Worm (Caenorhabditis elegans) whole organism, early embryonic: ENCODE measurements around the gene C50C3.1.
A peak's percentile ranks its signal among the peaks of the same experiment; 100 is the strongest.

Experiments
- B0310.2 ChIP-seq: sonication (generic microtip); optimal IDR thresholded peaks from 2 replicates; lab custom pipeline; 2016; ENCODE audit warnings: mild to moderate bottlenecking, missing genetic modification characterization, missing compliant biosample characterization
- F13C5.2 ChIP-seq: sonication (generic microtip); optimal IDR thresholded peaks from 2 replicates; lab custom pipeline; 2017; ENCODE audit warnings: mild to moderate bottlenecking, missing genetic modification characterization, inconsistent platforms, missing compliant biosample characterization
- aly-1 ChIP-seq: sonication (generic microtip); optimal IDR thresholded peaks from 2 replicates; lab custom pipeline; 2016; ENCODE audit warnings: missing genetic modification characterization, missing compliant biosample characterization
- ama-1 ChIP-seq: fragments of 150-350 bp; optimal IDR thresholded peaks from 2 replicates; lab custom pipeline; 2014
- ceh-13 ChIP-seq: fragments of 200-800 bp; sonication (Bioruptor generic); optimal IDR thresholded peaks from 2 replicates; lab custom pipeline; 2018; ENCODE audit warnings: mild to moderate bottlenecking, missing genetic modification characterization, missing compliant biosample characterization
- ceh-36 ChIP-seq: sonication (generic microtip); optimal IDR thresholded peaks from 2 replicates; lab custom pipeline; 2016; ENCODE audit warnings: missing genetic modification characterization, inconsistent platforms, missing compliant biosample characterization
- ets-7 ChIP-seq: sonication (generic microtip); optimal IDR thresholded peaks from 2 replicates; lab custom pipeline; 2016; ENCODE audit warnings: missing genotype, missing genetic modification characterization, missing compliant biosample characterization
- flt-1 ChIP-seq: fragments of 200-800 bp; sonication (Bioruptor generic); IDR thresholded peaks from 2 replicates; pipeline ENCODE4 v1.3.6; 2022; ENCODE audit warnings: missing genetic modification characterization, missing compliant biosample characterization
- hmbx-1 ChIP-seq: sonication (generic microtip); optimal IDR thresholded peaks from 2 replicates; lab custom pipeline; 2016; ENCODE audit warnings: mild to moderate bottlenecking, missing genetic modification characterization, missing compliant biosample characterization
- hmg-4 ChIP-seq: fragments of 200-800 bp; sonication (Bioruptor generic); optimal IDR thresholded peaks from 2 replicates; lab custom pipeline; 2018; ENCODE audit warnings: mild to moderate bottlenecking, missing genetic modification characterization, missing compliant biosample characterization
- hnd-1 ChIP-seq: sonication (generic microtip); optimal IDR thresholded peaks from 2 replicates; lab custom pipeline; 2016; ENCODE audit warnings: missing genetic modification characterization, missing compliant biosample characterization
- pes-1 ChIP-seq: fragments of 200-800 bp; sonication (Bioruptor generic); IDR thresholded peaks from 2 replicates; pipeline ENCODE4 v1.3.6; 2022; ENCODE audit warnings: missing genetic modification reagents, missing genetic modification characterization, missing compliant biosample characterization
- scrt-1 ChIP-seq: fragments of 200-800 bp; sonication (Bioruptor generic); IDR thresholded peaks from 2 replicates; pipeline ENCODE4 v1.3.6; 2022; ENCODE audit warnings: missing genetic modification characterization, missing compliant biosample characterization
- sea-1 ChIP-seq: fragments of 200-800 bp; sonication (Bioruptor generic); conservative IDR thresholded peaks from 2 replicates; pipeline ENCODE4 v1.3.6; 2022; ENCODE audit warnings: missing genetic modification characterization, missing compliant biosample characterization
- tbx-11 ChIP-seq: fragments of 200-800 bp; sonication (Bioruptor generic); IDR thresholded peaks from 2 replicates; pipeline ENCODE4 v1.3.6; 2022; ENCODE audit warnings: missing genetic modification characterization, missing compliant biosample characterization
- tbx-37 ChIP-seq: fragments of 200-800 bp; sonication (Bioruptor generic); conservative IDR thresholded peaks from 2 replicates; pipeline ENCODE4 v1.3.6; 2022; ENCODE audit warnings: missing genetic modification reagents, missing genetic modification characterization, missing compliant biosample characterization
- tra-4 ChIP-seq: sonication (generic microtip); optimal IDR thresholded peaks from 2 replicates; lab custom pipeline; 2017; ENCODE audit warnings: missing genetic modification characterization, missing compliant biosample characterization

C50C3.1 gene

ce11 chrIII:8163283-8163682 lies 28.5 kb upstream of the C50C3.1 start, which contains the start of gene bath-42:
Gene bath-42 (minus strand): TSS chrIII:8163383.
- TF ChIP-seq ceh-13 (GFP tag; lab: Kevin White, UChicago): no peak
- TF ChIP-seq pes-1 (GFP tag; lab: Robert Waterston, UW): no peak

- TF ChIP-seq tbx-37 (GFP tag; lab: Robert Waterston, UW) (peak; percentile 47; the same call in 1 of the 2 replicates), ceh-13 (GFP tag; lab: Kevin White, UChicago) (no peak), F13C5.2 (peak; percentile 41), hmg-4 (peak; percentile 60), flt-1 (GFP tag; lab: Robert Waterston, UW) (peak; percentile 38; the same call in 1 of the 2 replicates), tra-4 (tag; lab: Kevin White, UChicago) (no peak)
These were observed 27.9 kb upstream of the C50C3.1 start, which contains the start of gene prp-8 for ce11 chrIII:8163788-8164423. Gene prp-8 (plus strand): TSS chrIII:8164373.

- TF ChIP-seq F13C5.2 (no peak), hmg-4 (no peak), sea-1 (GFP tag; lab: Robert Waterston, UW) (no peak), flt-1 (GFP tag; lab: Robert Waterston, UW) (no peak), scrt-1 (GFP tag; lab: Robert Waterston, UW) (no peak), aly-1 (tag; lab: Kevin White, UChicago) (no peak), ceh-36 (tag; lab: Kevin White, UChicago) (no peak), ets-7 (tag; lab: Kevin White, UChicago) (no peak), B0310.2 (tag; lab: Kevin White, UChicago) (no peak), tbx-11 (no peak), ceh-13 (GFP tag; lab: Kevin White, UChicago) (no peak)
These were observed 27.0 kb upstream of the C50C3.1 start for ce11 chrIII:8164771-8165170.

- TF ChIP-seq hnd-1 (tag; lab: Kevin White, UChicago): no peak
- no peak for TF ChIP-seq sea-1 (GFP tag; lab: Robert Waterston, UW)
- no peak for TF ChIP-seq ceh-13 (GFP tag; lab: Kevin White, UChicago)
- TF ChIP-seq ceh-36 (tag; lab: Kevin White, UChicago): no peak
- TF ChIP-seq pes-1 (GFP tag; lab: Robert Waterston, UW): no peak
- no peak for TF ChIP-seq F13C5.2
- TF ChIP-seq ets-7 (tag; lab: Kevin White, UChicago): no peak
- no peak for TF ChIP-seq aly-1 (tag; lab: Kevin White, UChicago)
- no peak for TF ChIP-seq ama-1 (lab: Kevin White, UChicago)
- no peak for TF ChIP-seq hmbx-1 (tag; lab: Kevin White, UChicago)
- TF ChIP-seq B0310.2 (tag; lab: Kevin White, UChicago): no peak
- no peak for TF ChIP-seq hmg-4
- no peak for TF ChIP-seq tbx-11
- TF ChIP-seq tra-4 (tag; lab: Kevin White, UChicago): no peak
- no peak for TF ChIP-seq scrt-1 (GFP tag; lab: Robert Waterston, UW)
- no peak for TF ChIP-seq tbx-37 (GFP tag; lab: Robert Waterston, UW)
- no peak for TF ChIP-seq flt-1 (GFP tag; lab: Robert Waterston, UW)
These were observed 19.1 kb upstream of the C50C3.1 start for ce11 chrIII:8172609-8173133.

- TF ChIP-seq tbx-37 (GFP tag; lab: Robert Waterston, UW) (no peak), hmbx-1 (tag; lab: Kevin White, UChicago) (no peak), pes-1 (GFP tag; lab: Robert Waterston, UW) (no peak), ets-7 (tag; lab: Kevin White, UChicago) (no peak), hnd-1 (tag; lab: Kevin White, UChicago) (no peak), hmg-4 (no peak), ceh-13 (GFP tag; lab: Kevin White, UChicago) (no peak), flt-1 (GFP tag; lab: Robert Waterston, UW) (no peak)
These were observed 16.5 kb upstream of the C50C3.1 start for ce11 chrIII:8175263-8175662.

ce11 chrIII:8176265-8176664 lies 15.5 kb upstream of the C50C3.1 start, which contains the start of gene C50C3.12:
Gene C50C3.12 (plus strand): TSS chrIII:8176565.
- TF ChIP-seq ets-7 (tag; lab: Kevin White, UChicago): no peak
- TF ChIP-seq hmbx-1 (tag; lab: Kevin White, UChicago): no peak
- TF ChIP-seq B0310.2 (tag; lab: Kevin White, UChicago): no peak
- TF ChIP-seq hmg-4: no peak
- TF ChIP-seq tbx-37 (GFP tag; lab: Robert Waterston, UW): no peak
- no peak for TF ChIP-seq pes-1 (GFP tag; lab: Robert Waterston, UW)
- TF ChIP-seq aly-1 (tag; lab: Kevin White, UChicago): no peak
- no peak for TF ChIP-seq tra-4 (tag; lab: Kevin White, UChicago)
- no peak for TF ChIP-seq tbx-11
- no peak for TF ChIP-seq flt-1 (GFP tag; lab: Robert Waterston, UW)
- no peak for TF ChIP-seq F13C5.2
- TF ChIP-seq hnd-1 (tag; lab: Kevin White, UChicago): no peak

- TF ChIP-seq B0310.2 (tag; lab: Kevin White, UChicago) (no peak), tra-4 (tag; lab: Kevin White, UChicago) (no peak), hmbx-1 (tag; lab: Kevin White, UChicago) (no peak), tbx-11 (no peak), ceh-36 (tag; lab: Kevin White, UChicago) (no peak), sea-1 (GFP tag; lab: Robert Waterston, UW) (no peak), pes-1 (GFP tag; lab: Robert Waterston, UW) (no peak), hmg-4 (no peak), ceh-13 (GFP tag; lab: Kevin White, UChicago) (no peak), ama-1 (lab: Kevin White, UChicago) (no peak), tbx-37 (GFP tag; lab: Robert Waterston, UW) (no peak), scrt-1 (GFP tag; lab: Robert Waterston, UW) (no peak)
These were observed 12.9 kb upstream of the C50C3.1 start, which contains the start of gene C50C3.5 for ce11 chrIII:8178924-8179323. Gene C50C3.5 (plus strand): TSS chrIII:8179224.
